Fruit fly (Drosophila melanogaster): Measurements from ENCODE around the gene CG13293.

CG13293 gene

dm6 chr3L:6054803-6055202, 27.9 kb upstream of the CG13293 start, which contains the start of gene tant (continued):
- TF ChIP-seq Meics (GFP tag; optimal IDR thresholded peaks at IDR 0.05) (no peak), emc (GFP tag; optimal IDR thresholded peaks at IDR 0.05) (no peak), gcm2 (GFP tag; optimal IDR thresholded peaks at IDR 0.05) (no peak), Deaf1 (tag; optimal IDR thresholded peaks at IDR 0.05) (no peak), Oli (tag; optimal IDR thresholded peaks at IDR 0.05) (no peak), CG6813 (GFP tag; optimal IDR thresholded peaks at IDR 0.05) (no peak), CG5245 (GFP tag; optimal IDR thresholded peaks at IDR 0.05) (no peak), Mad (GFP tag; optimal IDR thresholded peaks at IDR 0.05) (peak; percentile 2), CG11695 (GFP tag; IDR thresholded peaks at IDR 0.05) (no peak), Xrp1 (GFP tag; IDR thresholded peaks at IDR 0.05) (no peak), CG10959 (GFP tag; IDR thresholded peaks at IDR 0.05) (no peak), Awh (GFP tag; IDR thresholded peaks at IDR 0.05) (no peak), nerfin-2 (GFP tag; IDR thresholded peaks at IDR 0.05; ENCODE audit: partially characterized antibody) (peak; percentile 82), CG13894 (tag; optimal IDR thresholded peaks at IDR 0.05) (no peak), Sry-δ (GFP tag; optimal IDR thresholded peaks at IDR 0.05) (peak; percentile 98), CG16813 (GFP tag; IDR thresholded peaks at IDR 0.05; ENCODE audit: partially characterized antibody) (peak; percentile 95), CG15514 (GFP tag; optimal IDR thresholded peaks at IDR 0.05) (peak; percentile 91), CG4854 (GFP tag; optimal IDR thresholded peaks at IDR 0.05) (no peak), CG12659 (GFP tag; optimal IDR thresholded peaks at IDR 0.05) (peak; percentile 38), Fer3 (tag; optimal IDR thresholded peaks at IDR 0.05) (no peak), aop (GFP tag; IDR thresholded peaks at IDR 0.05) (no peak), Nf-YC (tag; optimal IDR thresholded peaks at IDR 0.05) (peak; percentile 95), trh (GFP tag; optimal IDR thresholded peaks at IDR 0.05) (no peak), sqz (GFP tag; optimal IDR thresholded peaks at IDR 0.05) (no peak), Atf-2 (GFP tag; optimal IDR thresholded peaks at IDR 0.05) (no peak), CG17328 (GFP tag; IDR thresholded peaks at IDR 0.05) (no peak), D19A (tag; optimal IDR thresholded peaks at IDR 0.05) (no peak), gem (tag; optimal IDR thresholded peaks at IDR 0.05) (peak; percentile 13), fd96Cb (tag; optimal IDR thresholded peaks at IDR 0.05) (no peak), zf30C (GFP tag; optimal IDR thresholded peaks at IDR 0.05) (no peak), CG33557 (GFP tag; optimal IDR thresholded peaks at IDR 0.05) (no peak), CG9797 (GFP tag; optimal IDR thresholded peaks at IDR 0.05) (peak; percentile 43), CG11504 (tag; optimal IDR thresholded peaks at IDR 0.05) (peak; percentile 43), CG3065 (GFP tag; optimal IDR thresholded peaks at IDR 0.05) (no peak), Pdp1 (GFP tag; optimal IDR thresholded peaks at IDR 0.05) (peak in 1 of 2 experiments; percentile 8), slou (GFP tag; optimal IDR thresholded peaks at IDR 0.05) (no peak), unpg (GFP tag; optimal IDR thresholded peaks at IDR 0.05) (no peak), CG2116 (GFP tag; optimal IDR thresholded peaks at IDR 0.05) (peak; percentile 94), CG4282 (GFP tag; optimal IDR thresholded peaks at IDR 0.05) (no peak), bowl (GFP tag; IDR thresholded peaks at IDR 0.05) (no peak), Nf-YA (GFP tag; IDR thresholded peaks at IDR 0.05) (no peak), CG18764 (GFP tag; optimal IDR thresholded peaks at IDR 0.05) (peak; percentile 6), nau (GFP tag; optimal IDR thresholded peaks at IDR 0.05) (no peak), CG15601 (tag; optimal IDR thresholded peaks at IDR 0.05) (peak; percentile 17), C15 (GFP tag; IDR thresholded peaks at IDR 0.05) (no peak), lmd (GFP tag; IDR thresholded peaks at IDR 0.05) (no peak), nmo (GFP tag; optimal IDR thresholded peaks at IDR 0.05) (peak; percentile 77), CG14050 (GFP tag; IDR thresholded peaks at IDR 0.05) (no peak), CG17802 (tag; optimal IDR thresholded peaks at IDR 0.05) (no peak), Lhr (GFP tag; optimal IDR thresholded peaks at IDR 0.05) (peak; percentile 74), CG8281 (tag; optimal IDR thresholded peaks at IDR 0.05) (no peak)
